Fruit fly (Drosophila melanogaster): Measurements from ENCODE around the gene EloB.

DNA sequence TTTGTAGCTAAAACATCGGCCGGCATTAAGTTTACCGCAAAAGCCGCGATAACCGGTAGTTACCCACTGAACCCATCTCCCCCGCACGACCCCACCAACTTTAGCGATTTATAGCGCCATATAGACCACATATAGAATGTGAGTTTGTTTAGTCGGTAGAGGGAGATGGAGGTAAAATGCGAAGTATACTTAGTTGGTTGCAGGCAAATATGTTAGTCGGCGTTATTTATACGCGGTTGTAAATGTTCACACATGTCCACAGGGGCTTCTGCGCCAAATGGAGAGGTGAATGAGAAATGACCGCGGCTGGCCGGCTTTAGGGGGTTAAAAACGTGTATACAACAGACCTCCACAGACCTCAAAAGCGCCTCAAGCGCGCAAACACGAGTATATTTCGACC lies 34.0 kb downstream of the EloB start:
- TF ChIP-seq D1 (tag; optimal IDR thresholded peaks at IDR 0.05) (no peak), CG14655 (GFP tag; optimal IDR thresholded peaks at IDR 0.05) (no peak), CG17806 (tag; optimal IDR thresholded peaks at IDR 0.05) (no peak), Snoo (tag; optimal IDR thresholded peaks at IDR 0.05) (no peak), CG12605 (GFP tag; IDR thresholded peaks at IDR 0.05) (0 out of 2 replicates have a peak, but pooled peaks have one; percentile 28), CG8159 (tag; optimal IDR thresholded peaks at IDR 0.05) (no peak), gl (tag; optimal IDR thresholded peaks at IDR 0.05) (no peak)
